Fruit fly (Drosophila melanogaster): Measurements from ENCODE around the gene CG6664.

The CG6664 gene

dm6 chr3L:17007041-17007471 lies 8.9 kb downstream of the CG6664 start (continued):
- no peak for TF ChIP-seq CG14860 (GFP tag; IDR thresholded peaks at IDR 0.05; ENCODE audit: partially characterized antibody)
- no peak for TF ChIP-seq kay (GFP tag; optimal IDR thresholded peaks at IDR 0.05)
- no peak for TF ChIP-seq CG6683 (GFP tag; optimal IDR thresholded peaks at IDR 0.05)
- no peak for TF ChIP-seq CG4617 (GFP tag; optimal IDR thresholded peaks at IDR 0.05; ENCODE audit: borderline replicate concordance)
- no peak for TF ChIP-seq mam (GFP tag; optimal IDR thresholded peaks at IDR 0.05)
- TF ChIP-seq toy (GFP tag; IDR thresholded peaks at IDR 0.05) = no peak
- no peak for TF ChIP-seq yki (optimal IDR thresholded peaks at IDR 0.05)
- TF ChIP-seq stc (GFP tag; IDR thresholded peaks at IDR 0.05) = no peak
- no peak for TF ChIP-seq Hr39 (optimal IDR thresholded peaks at IDR 0.05)
- TF ChIP-seq gcm (GFP tag; optimal IDR thresholded peaks at IDR 0.05) = no peak
- no peak for TF ChIP-seq aop (GFP tag; IDR thresholded peaks at IDR 0.05)
- peak; percentile 61; the same call in 1 of the 3 replicates for TF ChIP-seq CG11456 (GFP tag; IDR thresholded peaks at IDR 0.05)
- TF ChIP-seq Dref (GFP tag; IDR thresholded peaks at IDR 0.05) = no peak
- TF ChIP-seq Kr (GFP tag; optimal IDR thresholded peaks at IDR 0.05) = no peak
- TF ChIP-seq wdn (GFP tag; IDR thresholded peaks at IDR 0.05) = 0 out of 2 replicates have a peak, but pooled peaks have one; percentile 30
- no peak for TF ChIP-seq D19B (GFP tag; optimal IDR thresholded peaks at IDR 0.05)
- no peak for TF ChIP-seq Antp (GFP tag; optimal IDR thresholded peaks at IDR 0.05)
- TF ChIP-seq sens-2 (GFP tag; IDR thresholded peaks at IDR 0.05) = no peak
- peak; percentile 56; the same call in 1 of the 2 replicates for TF ChIP-seq CG14014 (GFP tag; IDR thresholded peaks at IDR 0.05)
- TF ChIP-seq Lpt (GFP tag; optimal IDR thresholded peaks at IDR 0.05) = no peak
- TF ChIP-seq vfl (GFP tag; optimal IDR thresholded peaks at IDR 0.05) = no peak
- no peak for TF ChIP-seq CG12391 (tag; optimal IDR thresholded peaks at IDR 0.05)
- TF ChIP-seq D (optimal IDR thresholded peaks at IDR 0.05) = no peak
- TF ChIP-seq D (GFP tag; optimal IDR thresholded peaks at IDR 0.05) = no peak
- TF ChIP-seq CG7357 (GFP tag; IDR thresholded peaks at IDR 0.05) = no peak
- no peak for TF ChIP-seq Dad (GFP tag; optimal IDR thresholded peaks at IDR 0.05)
- TF ChIP-seq Ravus (GFP tag; IDR thresholded peaks at IDR 0.05) = no peak
- no peak for TF ChIP-seq ac (GFP tag; optimal IDR thresholded peaks at IDR 0.05)
- TF ChIP-seq CG7271 (tag; optimal IDR thresholded peaks at IDR 0.05) = no peak
- no peak for TF ChIP-seq grn (GFP tag; optimal IDR thresholded peaks at IDR 0.05)
- TF ChIP-seq CG8478 (optimal IDR thresholded peaks at IDR 0.05) = no peak
- no peak for TF ChIP-seq Bgb (GFP tag; IDR thresholded peaks at IDR 0.05; ENCODE audit: partially characterized antibody)
- TF ChIP-seq CG17328 (GFP tag; IDR thresholded peaks at IDR 0.05) = peak; percentile 29; the same call in 1 of the 2 replicates
- no peak for TF ChIP-seq wek (GFP tag; optimal IDR thresholded peaks at IDR 0.05)
- TF ChIP-seq Elba2 (GFP tag; optimal IDR thresholded peaks at IDR 0.05) = no peak
- TF ChIP-seq CG4360 (GFP tag; IDR thresholded peaks at IDR 0.05) = no peak
- TF ChIP-seq HLHmδ (GFP tag; optimal IDR thresholded peaks at IDR 0.05) = no peak
- TF ChIP-seq bowl (GFP tag; IDR thresholded peaks at IDR 0.05) = no peak
- no peak for TF ChIP-seq Atf3 (GFP tag; optimal IDR thresholded peaks at IDR 0.05)
- no peak for TF ChIP-seq CG17829 (tag; optimal IDR thresholded peaks at IDR 0.05)
- peak; percentile 28 for TF ChIP-seq phol (tag; optimal IDR thresholded peaks at IDR 0.05)
- no peak for TF ChIP-seq CG2129 (GFP tag; IDR thresholded peaks at IDR 0.05; ENCODE audit: partially characterized antibody)
- no peak for TF ChIP-seq abd-A (tag; optimal IDR thresholded peaks at IDR 0.05)
- TF ChIP-seq Hr51 (GFP tag; optimal IDR thresholded peaks at IDR 0.05) = peak in 1 of 2 experiments; percentile 40
- TF ChIP-seq Dbx (GFP tag; IDR thresholded peaks at IDR 0.05) = no peak
- TF ChIP-seq ranshi (GFP tag; IDR thresholded peaks at IDR 0.05) = peak; percentile 16; the same call in 1 of the 2 replicates
- no peak for TF ChIP-seq kah (GFP tag; optimal IDR thresholded peaks at IDR 0.05)
- TF ChIP-seq sim (GFP tag; IDR thresholded peaks at IDR 0.05) = no peak
- peak; percentile 57; the same call in 1 of the 2 replicates for TF ChIP-seq CG17612 (GFP tag; IDR thresholded peaks at IDR 0.05)
- no peak for TF ChIP-seq Hmr (GFP tag; optimal IDR thresholded peaks at IDR 0.05)
- no peak for TF ChIP-seq CrebB (tag; optimal IDR thresholded peaks at IDR 0.05)
- no peak for TF ChIP-seq CG18011 (GFP tag; optimal IDR thresholded peaks at IDR 0.05)
- no peak for TF ChIP-seq CG7745 (tag; optimal IDR thresholded peaks at IDR 0.05)
